Worm (Caenorhabditis elegans): ENCODE results near the gene M60.7.

DNA sequence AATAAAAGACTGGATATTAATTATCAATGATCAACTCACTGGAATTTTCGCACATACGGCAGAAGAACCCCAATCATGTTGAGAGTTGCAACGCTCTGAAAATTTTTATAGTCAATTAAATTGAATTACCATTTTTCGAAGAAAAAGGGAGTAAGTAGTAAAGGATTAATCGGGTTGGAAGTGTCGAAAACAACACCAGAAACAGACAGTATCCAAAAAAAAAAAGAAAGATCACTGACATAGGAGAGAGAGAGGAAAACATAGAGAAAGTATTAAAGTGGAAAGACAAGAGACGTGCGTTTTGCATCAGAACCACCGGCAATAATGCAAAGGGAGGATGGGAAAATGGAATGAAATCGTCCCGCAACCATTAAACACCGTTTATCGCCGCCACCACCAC, 41.3 kb upstream of the M60.7 start, which contains the start of gene inx-5:
- TF ChIP-seq W03F9.2 (tag; optimal IDR thresholded peaks at IDR 0.05) (no peak), him-1 (tag; optimal IDR thresholded peaks at IDR 0.05) (no peak)

Measured in whole organism, L4/young adult.